Worm (Caenorhabditis elegans): ENCODE measurements around the gene srm-5.

The srm-5 gene

ce11 chrV:14378052-14378451 is 43.1 kb downstream of the srm-5 start:
- TF ChIP-seq repo-1 (tag; optimal IDR thresholded peaks at IDR 0.05) (no peak), lin-35 (GFP tag; optimal IDR thresholded peaks at IDR 0.05) (no peak), egrh-3 (GFP tag; IDR thresholded peaks at IDR 0.05) (no peak), tlf-1 (GFP tag; optimal IDR thresholded peaks at IDR 0.05) (no peak), ZK185.1 (tag; optimal IDR thresholded peaks at IDR 0.05; ENCODE audit: poor library complexity, severe bottlenecking) (no peak), hmg-20 (GFP tag; IDR thresholded peaks at IDR 0.05) (no peak), C06A6.2 (GFP tag; conservative IDR thresholded peaks at IDR 0.05) (no peak), Y79H2A.3 (GFP tag; conservative IDR thresholded peaks at IDR 0.05) (no peak), F49E8.2 (tag; optimal IDR thresholded peaks at IDR 0.05; ENCODE audit: insufficient read depth) (no peak), B0336.3 (GFP tag; IDR thresholded peaks at IDR 0.05) (no peak)

- TF ChIP-seq unc-130 (GFP tag; optimal IDR thresholded peaks at IDR 0.05) = no peak
Observed at ce11 chrV:14378986-14379385, 44.0 kb downstream of the srm-5 start, which contains the start of gene npr-43. npr-43 (minus strand) TSS chrV:14379086.

ce11 chrV:14380242-14380641 is 45.2 kb downstream of the srm-5 start:
- no peak for TF ChIP-seq pbrm-1 (GFP tag; IDR thresholded peaks at IDR 0.05)
- TF ChIP-seq him-1 (tag; optimal IDR thresholded peaks at IDR 0.05) = no peak
- TF ChIP-seq mel-28 (tag; optimal IDR thresholded peaks at IDR 0.05; ENCODE audit: borderline replicate concordance) = no peak
- no peak for TF ChIP-seq tlf-1 (GFP tag; optimal IDR thresholded peaks at IDR 0.05)
- no peak for TF ChIP-seq rec-8 (tag; optimal IDR thresholded peaks at IDR 0.05)
- TF ChIP-seq lsl-1 (GFP tag; optimal IDR thresholded peaks at IDR 0.05) = no peak
